Worm (Caenorhabditis elegans) whole organism, young adult: ENCODE data around the gene H08M01.1.

ENCODE experiments used
- F22D6.2 ChIP-seq: sonication (generic microtip); optimal IDR thresholded peaks from 2 replicates; lab custom pipeline; 2016; ENCODE audit warnings: mild to moderate bottlenecking, missing genetic modification characterization, missing compliant biosample characterization
- F23B12.7 ChIP-seq: sonication (generic microtip); optimal IDR thresholded peaks from 2 replicates; lab custom pipeline; 2017; ENCODE audit warnings: missing genetic modification characterization, mild to moderate bottlenecking, missing compliant biosample characterization, antibody characterized with exemption, moderate library complexity; ENCODE audit not compliant: insufficient read depth
- F49E8.2 ChIP-seq: sonication (generic microtip); optimal IDR thresholded peaks from 3 replicates; lab custom pipeline; 2017; ENCODE audit warnings: missing genetic modification characterization, mild to moderate bottlenecking, missing compliant biosample characterization, antibody characterized with exemption, moderate library complexity; ENCODE audit not compliant: insufficient read depth
- atf-7 ChIP-seq: sonication (generic microtip); optimal IDR thresholded peaks from 2 replicates; lab custom pipeline; 2017; ENCODE audit warnings: mild to moderate bottlenecking, missing genetic modification characterization, missing compliant biosample characterization
- attf-5 ChIP-seq: fragments of 200-800 bp; sonication (Bioruptor generic); optimal IDR thresholded peaks from 2 replicates; lab custom pipeline; 2018; ENCODE audit warnings: mild to moderate bottlenecking, missing genetic modification characterization, missing compliant biosample characterization
- dpl-1 ChIP-seq: fragments of 150-350 bp; optimal IDR thresholded peaks from 2 replicates; lab custom pipeline; 2014; ENCODE audit warnings: missing biosample characterization, missing genetic modification reagents, missing genetic modification characterization
- egl-44 ChIP-seq: fragments of 200-800 bp; sonication (Bioruptor generic); IDR thresholded peaks from 2 replicates; pipeline ENCODE4 v1.3.6; 2022; ENCODE audit warnings: missing genetic modification reagents, missing genetic modification characterization, missing compliant biosample characterization
- lsl-1 ChIP-seq: fragments of 200-800 bp; sonication (Bioruptor generic); optimal IDR thresholded peaks from 2 replicates; lab custom pipeline; 2018; ENCODE audit warnings: mild to moderate bottlenecking, missing genetic modification characterization, moderate library complexity, missing compliant biosample characterization
- ztf-18 ChIP-seq: sonication (generic microtip); optimal IDR thresholded peaks from 2 replicates; lab custom pipeline; 2016; ENCODE audit warnings: missing genotype, mild to moderate bottlenecking, missing genetic modification characterization, missing compliant biosample characterization

DNA sequence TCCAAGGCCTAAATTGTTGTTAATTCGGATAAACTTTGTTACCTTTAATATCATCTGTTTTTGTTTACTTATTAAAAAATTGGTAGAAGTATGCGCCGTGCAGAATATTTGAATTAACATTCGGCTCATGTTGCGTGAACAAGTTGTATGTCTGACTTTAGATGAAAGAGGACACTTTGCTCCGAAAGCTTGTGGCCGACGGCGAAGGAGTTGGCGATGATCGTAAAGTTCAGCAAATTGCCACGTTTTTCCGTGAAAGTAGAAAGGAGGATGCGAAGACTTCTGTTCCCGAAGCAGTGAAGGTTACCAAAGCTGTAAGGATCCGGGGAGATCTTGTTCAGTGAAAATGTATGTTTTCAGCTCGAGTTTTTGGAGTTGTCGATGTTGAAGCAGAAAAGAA, 46.4 kb upstream of the H08M01.1 start, which contains the start of gene thoc-7:
- TF ChIP-seq dpl-1 (GFP tag; lab: Kevin White, UChicago), result no peak
- no peak for TF ChIP-seq F23B12.7 (tag; lab: Kevin White, UChicago)
- no peak for TF ChIP-seq attf-5 (GFP tag; lab: Kevin White, UChicago)
- peak; percentile 53 for TF ChIP-seq lsl-1
- peak; percentile 36 for TF ChIP-seq ztf-18
- peak; percentile 84 for TF ChIP-seq F49E8.2 (tag; lab: Kevin White, UChicago)
- TF ChIP-seq atf-7 (tag; lab: Kevin White, UChicago), result peak; percentile 54
- no peak for TF ChIP-seq egl-44 (GFP tag; lab: Robert Waterston, UW)
- TF ChIP-seq F22D6.2 (tag; lab: Kevin White, UChicago), result no peak
